Fruit fly (Drosophila melanogaster) ovary, adult (tissue): ENCODE data around the gene Qtzl.
A peak's percentile ranks its signal among the peaks of the same experiment; 100 is the strongest.
"Not testable (repeated sequence)": the region's sequence is repeated elsewhere in the genome, so short reads cannot be mapped to it uniquely, and the experiment has no call there.

Experiments used
- CG17801 ChIP-seq: fragments of 200-800 bp; optimal IDR thresholded peaks from 2 replicates; lab custom pipeline; 2019; ENCODE audit warnings: missing biosample characterization, mild to moderate bottlenecking, missing genetic modification characterization, moderate library complexity; ENCODE audit not compliant: partially characterized antibody

Gene Qtzl

dm6 chr2L:11995332-11995790, at the start of gene Qtzl, which contains the start of gene CG18789:
Gene Qtzl, plus strand, starts transcription at chr2L:11995740.
Gene CG18789, minus strand, starts transcription at chr2L:11995432.
- TF ChIP-seq CG17801 = not testable (repeated sequence)

dm6 chr2L:11947641-11948040, 47.9 kb upstream of the Qtzl start, which contains the start of gene CG16964:
Gene CG16964, plus strand, starts transcription at chr2L:11947941.
- no peak for TF ChIP-seq CG17801

- no peak for TF ChIP-seq CG17801
These were observed 47.1 kb upstream of the Qtzl start for dm6 chr2L:11948479-11948878.

dm6 chr2L:11949917-11950316, 45.6 kb upstream of the Qtzl start:
- no peak for TF ChIP-seq CG17801

- TF ChIP-seq CG17801 = no peak
These were observed 39.7 kb upstream of the Qtzl start for dm6 chr2L:11955839-11956238.

- TF ChIP-seq CG17801 = no peak
These were observed 36.8 kb upstream of the Qtzl start for dm6 chr2L:11958729-11959128.

dm6 chr2L:11960909-11961308, 34.6 kb upstream of the Qtzl start:
- no peak for TF ChIP-seq CG17801

- TF ChIP-seq CG17801 = peak; percentile 74
These were observed 31.9 kb upstream of the Qtzl start for dm6 chr2L:11963422-11964322.

dm6 chr2L:11965610-11966594, 29.6 kb upstream of the Qtzl start:
- TF ChIP-seq CG17801 = no peak

dm6 chr2L:11968581-11969272, 26.8 kb upstream of the Qtzl start:
- no peak for TF ChIP-seq CG17801

- no peak for TF ChIP-seq CG17801
These were observed 26.1 kb upstream of the Qtzl start for dm6 chr2L:11969424-11969823.

- TF ChIP-seq CG17801 = no peak
These were observed 25.2 kb upstream of the Qtzl start for dm6 chr2L:11970343-11970742.

dm6 chr2L:11970853-11971397, 24.6 kb upstream of the Qtzl start:
- TF ChIP-seq CG17801 = peak; percentile 36

dm6 chr2L:11973145-11973738, 22.3 kb upstream of the Qtzl start:
- TF ChIP-seq CG17801 = no peak

- no peak for TF ChIP-seq CG17801
These were observed 18.6 kb upstream of the Qtzl start for dm6 chr2L:11976955-11977354.

- TF ChIP-seq CG17801 = no peak
These were observed 17.8 kb upstream of the Qtzl start for dm6 chr2L:11977721-11978120.
